Worm (Caenorhabditis elegans) whole organism, early embryonic: ENCODE measurements around the gene Y61A9LA.10.

ENCODE experiments used
- aly-1 ChIP-seq: sonication (generic microtip); optimal IDR thresholded peaks from 2 replicates; lab custom pipeline; 2016; ENCODE audit warnings: missing genetic modification characterization, missing compliant biosample characterization
- ama-1 ChIP-seq: fragments of 150-350 bp; optimal IDR thresholded peaks from 2 replicates; lab custom pipeline; 2014
- flt-1 ChIP-seq: fragments of 200-800 bp; sonication (Bioruptor generic); IDR thresholded peaks from 2 replicates; pipeline ENCODE4 v1.3.6; 2022; ENCODE audit warnings: missing genetic modification characterization, missing compliant biosample characterization
- hnd-1 ChIP-seq: sonication (generic microtip); optimal IDR thresholded peaks from 2 replicates; lab custom pipeline; 2016; ENCODE audit warnings: missing genetic modification characterization, missing compliant biosample characterization
- pes-1 ChIP-seq: fragments of 200-800 bp; sonication (Bioruptor generic); IDR thresholded peaks from 2 replicates; pipeline ENCODE4 v1.3.6; 2022; ENCODE audit warnings: missing genetic modification reagents, missing genetic modification characterization, missing compliant biosample characterization
- scrt-1 ChIP-seq: fragments of 200-800 bp; sonication (Bioruptor generic); IDR thresholded peaks from 2 replicates; pipeline ENCODE4 v1.3.6; 2022; ENCODE audit warnings: missing genetic modification characterization, missing compliant biosample characterization
- sea-1 ChIP-seq: fragments of 200-800 bp; sonication (Bioruptor generic); conservative IDR thresholded peaks from 2 replicates; pipeline ENCODE4 v1.3.6; 2022; ENCODE audit warnings: missing genetic modification characterization, missing compliant biosample characterization
- tbx-37 ChIP-seq: fragments of 200-800 bp; sonication (Bioruptor generic); conservative IDR thresholded peaks from 2 replicates; pipeline ENCODE4 v1.3.6; 2022; ENCODE audit warnings: missing genetic modification reagents, missing genetic modification characterization, missing compliant biosample characterization
- tra-4 ChIP-seq: sonication (generic microtip); optimal IDR thresholded peaks from 2 replicates; lab custom pipeline; 2017; ENCODE audit warnings: missing genetic modification characterization, missing compliant biosample characterization

DNA sequence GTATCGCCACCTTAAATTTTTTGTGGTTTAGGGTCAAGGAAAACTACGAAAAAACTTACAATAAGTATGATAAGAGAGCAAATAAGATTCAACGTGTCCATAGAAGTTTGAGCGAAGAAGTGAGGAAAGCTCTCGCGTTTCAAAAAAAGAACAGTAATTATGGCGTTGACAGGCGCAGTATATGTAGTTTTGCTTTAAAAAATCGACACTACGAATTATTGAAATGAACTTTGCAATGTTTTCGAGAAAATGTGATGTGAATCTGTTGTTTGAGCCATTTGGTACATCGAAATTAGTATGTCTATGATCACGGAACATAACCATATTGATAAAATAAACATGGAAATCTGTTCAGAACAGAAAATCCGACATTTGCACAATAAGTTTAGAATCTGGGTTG lies 46.8 kb upstream of the Y61A9LA.10 start, which contains the start of gene srx-74:
- TF ChIP-seq ama-1 (lab: Kevin White, UChicago) (no peak), flt-1 (GFP tag; lab: Robert Waterston, UW) (no peak), tbx-37 (GFP tag; lab: Robert Waterston, UW) (no peak), hnd-1 (no peak), scrt-1 (GFP tag; lab: Robert Waterston, UW) (no peak), aly-1 (no peak), sea-1 (GFP tag; lab: Robert Waterston, UW) (no peak), pes-1 (no peak), tra-4 (tag; lab: Kevin White, UChicago) (no peak)
